Fruit fly (Drosophila melanogaster) whole organism, prepupa: ENCODE data around the gene CG34242.

Source experiments
- Blimp-1 ChIP-seq: fragments of 200-800 bp; sonication (Bioruptor generic); optimal IDR thresholded peaks from 3 replicates; lab custom pipeline; 2017; ENCODE audit warnings: missing biosample characterization, missing genetic modification characterization, mild to moderate bottlenecking, moderate library complexity, missing genetic modification reagents
- CG11294 ChIP-seq: fragments of 200-800 bp; sonication (Bioruptor generic); IDR thresholded peaks from 2 replicates; pipeline ENCODE4 v1.3.6; 2022; ENCODE audit warnings: missing biosample characterization, missing genetic modification characterization
- CG6854 ChIP-seq: fragments of 200-800 bp; sonication (Bioruptor generic); optimal IDR thresholded peaks from 2 replicates; lab custom pipeline; 2017; ENCODE audit warnings: missing biosample characterization, mild to moderate bottlenecking, missing genetic modification characterization
- CG8632 ChIP-seq: fragments of 200-800 bp; sonication (Bioruptor generic); optimal IDR thresholded peaks from 3 replicates; lab custom pipeline; 2016; ENCODE audit warnings: missing biosample characterization, missing genetic modification characterization
- Hr39 ChIP-seq: fragments of 200-800 bp; sonication (Bioruptor generic); optimal IDR thresholded peaks from 2 replicates; lab custom pipeline; 2016; ENCODE audit warnings: missing biosample characterization, missing genetic modification characterization
- OdsH ChIP-seq: fragments of 200-800 bp; sonication (Bioruptor generic); optimal IDR thresholded peaks from 3 replicates; lab custom pipeline; 2016; ENCODE audit warnings: missing biosample characterization, missing genetic modification characterization
- Sox102F ChIP-seq: fragments of 200-800 bp; sonication (Bioruptor generic); optimal IDR thresholded peaks from 2 replicates; lab custom pipeline; 2016; ENCODE audit warnings: missing biosample characterization, mild to moderate bottlenecking, missing genetic modification characterization
- cyc ChIP-seq: fragments of 200-800 bp; sonication (Bioruptor generic); optimal IDR thresholded peaks from 3 replicates; lab custom pipeline; 2016; ENCODE audit warnings: missing biosample characterization, missing genetic modification characterization
- eg ChIP-seq: fragments of 200-800 bp; sonication (Bioruptor generic); IDR thresholded peaks from 3 replicates; pipeline ENCODE4 v1.3.6; 2022; ENCODE audit warnings: missing biosample characterization, missing genetic modification characterization
- fd59A ChIP-seq: fragments of 200-800 bp; sonication (Bioruptor generic); optimal IDR thresholded peaks from 2 replicates; lab custom pipeline; 2017; ENCODE audit warnings: missing biosample characterization, mild to moderate bottlenecking, missing genetic modification characterization, missing genetic modification reagents
- fd85E ChIP-seq: fragments of 200-800 bp; sonication (Bioruptor generic); optimal IDR thresholded peaks from 3 replicates; lab custom pipeline; 2016; ENCODE audit warnings: missing biosample characterization, missing genetic modification characterization
- pdm3 ChIP-seq: fragments of 200-800 bp; sonication (Bioruptor generic); optimal IDR thresholded peaks from 3 replicates; lab custom pipeline; 2016; ENCODE audit warnings: missing biosample characterization, missing genetic modification characterization
- spab ChIP-seq: fragments of 200-800 bp; sonication (Bioruptor generic); optimal IDR thresholded peaks from 2 replicates; lab custom pipeline; 2017; ENCODE audit warnings: missing biosample characterization, mild to moderate bottlenecking, missing genetic modification characterization, missing genetic modification reagents

DNA sequence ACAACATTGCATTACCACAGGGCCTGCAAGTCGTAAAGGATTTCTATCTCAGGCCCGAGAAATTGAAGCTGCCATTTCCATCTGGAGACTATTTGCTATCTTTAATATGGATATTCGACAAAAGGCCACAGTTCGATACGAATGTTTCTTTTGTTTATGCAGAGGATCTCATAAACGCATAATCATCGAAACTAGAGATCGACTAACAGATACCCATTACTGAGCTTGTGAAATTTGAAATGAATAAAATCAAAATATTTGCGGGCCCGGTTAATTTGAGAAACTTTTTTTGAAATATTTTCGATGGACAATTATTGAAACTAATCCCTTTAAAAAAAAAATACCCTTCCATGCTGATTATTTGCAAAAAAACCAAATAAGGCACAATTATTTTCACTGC is 47.6 kb upstream of the CG34242 start:
- TF ChIP-seq pdm3 (GFP tag; lab: Kevin White, UChicago) (no peak), Hr39 (no peak), Sox102F (GFP tag; lab: Kevin White, UChicago) (no peak), OdsH (GFP tag; lab: Kevin White, UChicago) (no peak), CG11294 (GFP tag; lab: Robert Waterston, UW) (no peak), fd59A (GFP tag; lab: Kevin White, UChicago) (no peak), spab (GFP tag; lab: Kevin White, UChicago) (no peak), CG6854 (GFP tag; lab: Kevin White, UChicago) (no peak), cyc (GFP tag; lab: Kevin White, UChicago) (no peak), Blimp-1 (GFP tag; lab: Kevin White, UChicago) (no peak), fd85E (no peak), CG8632 (no peak), eg (no peak)
